Worm (Caenorhabditis elegans) whole organism, L2 larva: ENCODE data around the gene gfat-1.

ENCODE experiments used
- Y55F3AM.14 ChIP-seq: fragments of 200-800 bp; sonication (Bioruptor generic); optimal IDR thresholded peaks from 2 replicates; lab custom pipeline; 2018; ENCODE audit warnings: mild to moderate bottlenecking, missing genetic modification characterization, missing compliant biosample characterization
- ama-1 ChIP-seq: fragments of 150-350 bp; optimal IDR thresholded peaks from 2 replicates; lab custom pipeline; 2018; ENCODE audit warnings: inconsistent platforms
- elt-3 ChIP-seq: sonication (generic microtip); optimal IDR thresholded peaks from 2 replicates; lab custom pipeline; 2017; ENCODE audit warnings: missing biosample characterization, missing genetic modification characterization
- nhr-25 ChIP-seq: fragments of 150-350 bp; sonication (generic microtip); optimal IDR thresholded peaks from 3 replicates; lab custom pipeline; 2014; ENCODE audit warnings: missing biosample characterization, missing genetic modification characterization
- snpc-4 ChIP-seq: fragments of 150-350 bp; optimal IDR thresholded peaks from 2 replicates; lab custom pipeline; 2014; ENCODE audit warnings: missing biosample characterization, missing genetic modification characterization
- ztf-11 ChIP-seq: sonication (generic microtip); optimal IDR thresholded peaks from 2 replicates; lab custom pipeline; 2017; ENCODE audit warnings: missing biosample characterization, missing genetic modification characterization

- no peak for TF ChIP-seq snpc-4 (tag; lab: Kevin White, UChicago)
- no peak for TF ChIP-seq nhr-25 (tag; lab: Kevin White, UChicago)
- no peak for TF ChIP-seq ztf-11 (tag; lab: Kevin White, UChicago)
- no peak for TF ChIP-seq elt-3 (tag; lab: Kevin White, UChicago)
- no peak for TF ChIP-seq ama-1 (lab: Kevin White, UChicago)
- TF ChIP-seq Y55F3AM.14 (GFP tag; lab: Kevin White, UChicago), result no peak
Measured at ce11 chrII:11595368-11595996, at the start of gene gfat-1.
